Fruit fly (Drosophila melanogaster) whole organism, embryonic: Measurements from ENCODE around the gene CG31926.
A peak's percentile ranks its signal among the peaks of the same experiment; 100 is the strongest.

Experiments
- Adf1 ChIP-seq: fragments of 200-800 bp; sonication (Bioruptor generic); IDR thresholded peaks from 2 replicates; pipeline ENCODE4 v1.3.6; 2022; ENCODE audit warnings: missing biosample characterization, missing genetic modification characterization
- Awh ChIP-seq: fragments of 200-800 bp; sonication (Bioruptor generic); IDR thresholded peaks from 2 replicates; pipeline ENCODE4, ENCODE4 v1.3.6; 2022; ENCODE audit warnings: missing biosample characterization, missing genetic modification characterization
- CG10147 ChIP-seq: fragments of 200-800 bp; sonication (Bioruptor generic); optimal IDR thresholded peaks from 2 replicates; lab custom pipeline; 2019; ENCODE audit warnings: missing biosample characterization, mild to moderate bottlenecking, missing genetic modification characterization, moderate library complexity
- CG10267 ChIP-seq: fragments of 200-800 bp; sonication (Bioruptor generic); optimal IDR thresholded peaks from 2 replicates; lab custom pipeline; 2018; ENCODE audit warnings: missing biosample characterization, mild to moderate bottlenecking, missing genetic modification characterization, moderate library complexity
- CG10462 ChIP-seq: fragments of 200-800 bp; sonication (Bioruptor generic); optimal IDR thresholded peaks from 2 replicates; lab custom pipeline; 2016; ENCODE audit warnings: missing biosample characterization, missing genetic modification characterization
- CG10959 ChIP-seq: fragments of 200-800 bp; sonication (Bioruptor generic); IDR thresholded peaks from 2 replicates; pipeline ENCODE4 v1.3.6; 2022; ENCODE audit warnings: missing biosample characterization, missing genetic modification characterization
- CG12104 ChIP-seq: fragments of 200-800 bp; sonication (Bioruptor generic); optimal IDR thresholded peaks from 3 replicates; lab custom pipeline; 2016; ENCODE audit warnings: missing biosample characterization, missing genetic modification characterization
- CG13123 ChIP-seq: fragments of 200-800 bp; sonication (Bioruptor generic); optimal IDR thresholded peaks from 2 replicates; lab custom pipeline; 2016; ENCODE audit warnings: missing biosample characterization, missing genetic modification characterization
- CG14710 ChIP-seq: fragments of 200-800 bp; sonication (Bioruptor generic); optimal IDR thresholded peaks from 3 replicates; lab custom pipeline; 2019; ENCODE audit warnings: missing biosample characterization, mild to moderate bottlenecking, missing genetic modification characterization, moderate library complexity
- CG1602 ChIP-seq: fragments of 200-800 bp; sonication (Bioruptor generic); optimal IDR thresholded peaks from 3 replicates; lab custom pipeline; 2016; ENCODE audit warnings: missing biosample characterization, missing genetic modification characterization
- CG1603 ChIP-seq: fragments of 200-800 bp; sonication (Bioruptor generic); optimal IDR thresholded peaks from 2 replicates; lab custom pipeline; 2019; ENCODE audit warnings: missing biosample characterization, mild to moderate bottlenecking, missing genetic modification characterization, moderate library complexity
- CG1647 ChIP-seq: fragments of 200-800 bp; sonication (Bioruptor generic); optimal IDR thresholded peaks from 3 replicates; lab custom pipeline; 2016; ENCODE audit warnings: missing biosample characterization, missing genetic modification characterization
- CG17328 ChIP-seq: fragments of 200-800 bp; sonication (Bioruptor generic); IDR thresholded peaks from 2 replicates; pipeline ENCODE4 v1.3.6; 2022; ENCODE audit warnings: missing biosample characterization, missing genetic modification characterization
- CG18011 ChIP-seq: fragments of 200-800 bp; sonication (Bioruptor generic); optimal IDR thresholded peaks from 2 replicates; lab custom pipeline; 2017; ENCODE audit warnings: missing biosample characterization, missing genetic modification characterization, mild to moderate bottlenecking, moderate library complexity, missing genotype
- CG2678 ChIP-seq: fragments of 200-800 bp; sonication (Bioruptor generic); optimal IDR thresholded peaks from 3 replicates; lab custom pipeline; 2019; ENCODE audit warnings: missing biosample characterization, mild to moderate bottlenecking, missing genetic modification characterization, moderate library complexity
- CG30431 ChIP-seq: fragments of 200-800 bp; sonication (Bioruptor generic); optimal IDR thresholded peaks from 2 replicates; lab custom pipeline; 2017; ENCODE audit warnings: missing biosample characterization, missing genetic modification characterization
- CG3995 ChIP-seq: fragments of 200-800 bp; sonication (Bioruptor generic); optimal IDR thresholded peaks from 3 replicates; lab custom pipeline; 2016; ENCODE audit warnings: missing biosample characterization, missing genetic modification characterization
- CG5245 ChIP-seq: fragments of 200-800 bp; sonication (Bioruptor generic); optimal IDR thresholded peaks from 3 replicates; lab custom pipeline; 2016; ENCODE audit warnings: missing biosample characterization, missing genetic modification characterization
- CG6689 ChIP-seq: fragments of 200-800 bp; sonication (Bioruptor generic); IDR thresholded peaks from 2 replicates; pipeline ENCODE4 v1.3.6; 2022; ENCODE audit warnings: missing biosample characterization, missing genetic modification characterization
- CG6765 ChIP-seq: fragments of 200-800 bp; sonication (Bioruptor generic); optimal IDR thresholded peaks from 3 replicates; lab custom pipeline; 2017; ENCODE audit warnings: missing biosample characterization, mild to moderate bottlenecking, missing genetic modification characterization
- CG7786 ChIP-seq: fragments of 200-800 bp; sonication (Bioruptor generic); optimal IDR thresholded peaks from 2 replicates; lab custom pipeline; 2016; ENCODE audit warnings: missing biosample characterization, missing genetic modification characterization
- CG9437 ChIP-seq: fragments of 200-800 bp; sonication (Bioruptor generic); optimal IDR thresholded peaks from 2 replicates; lab custom pipeline; 2018; ENCODE audit warnings: missing biosample characterization, mild to moderate bottlenecking, missing genetic modification characterization
- D19A ChIP-seq: fragments of 200-800 bp; optimal IDR thresholded peaks from 3 replicates; lab custom pipeline; 2019; ENCODE audit warnings: missing biosample characterization, mild to moderate bottlenecking, missing genetic modification characterization, moderate library complexity
- Dll ChIP-seq: fragments of 200-800 bp; sonication (Bioruptor generic); IDR thresholded peaks from 4 replicates; pipeline ENCODE4 v1.3.6; 2022; ENCODE audit warnings: missing biosample characterization, missing genetic modification characterization; ENCODE audit not compliant: partially characterized antibody
- Dp ChIP-seq: fragments of 200-800 bp; sonication (Bioruptor generic); optimal IDR thresholded peaks from 2 replicates; lab custom pipeline; 2018; ENCODE audit warnings: missing biosample characterization, mild to moderate bottlenecking, missing genetic modification characterization, moderate library complexity
- Drgx ChIP-seq: fragments of 200-800 bp; sonication (Bioruptor generic); IDR thresholded peaks from 2 replicates; pipeline ENCODE4 v1.3.6; 2022; ENCODE audit warnings: missing biosample characterization, missing genetic modification characterization
- Hr3 ChIP-seq: fragments of 200-800 bp; sonication (Bioruptor generic); optimal IDR thresholded peaks from 3 replicates; lab custom pipeline; 2016; ENCODE audit warnings: missing biosample characterization, missing genetic modification characterization
- Nf-YA ChIP-seq: fragments of 200-800 bp; sonication (Bioruptor generic); IDR thresholded peaks from 2 replicates; pipeline ENCODE4 v1.3.6; 2022; ENCODE audit warnings: missing biosample characterization, missing genetic modification characterization
- Nf-YC ChIP-seq: fragments of 200-800 bp; optimal IDR thresholded peaks from 3 replicates; lab custom pipeline; 2019; ENCODE audit warnings: missing biosample characterization, mild to moderate bottlenecking, missing genetic modification characterization, moderate library complexity
- PHDP ChIP-seq: fragments of 200-800 bp; sonication (Bioruptor generic); optimal IDR thresholded peaks from 3 replicates; lab custom pipeline; 2018; ENCODE audit warnings: missing biosample characterization, mild to moderate bottlenecking, missing genetic modification characterization, moderate library complexity
- Spps ChIP-seq: fragments of 200-800 bp; sonication (Bioruptor generic); optimal IDR thresholded peaks from 2 replicates; lab custom pipeline; 2018; ENCODE audit warnings: missing biosample characterization, mild to moderate bottlenecking, missing genetic modification characterization
- Xrp1 ChIP-seq: fragments of 200-800 bp; sonication (Bioruptor generic); IDR thresholded peaks from 2 replicates; pipeline ENCODE4 v1.3.6; 2022; ENCODE audit warnings: missing biosample characterization, missing genetic modification characterization
- bbx ChIP-seq: fragments of 200-800 bp; sonication (Bioruptor generic); IDR thresholded peaks from 2 replicates; pipeline ENCODE4 v1.3.6; 2022; ENCODE audit warnings: missing biosample characterization, missing genetic modification characterization; ENCODE audit not compliant: partially characterized antibody
- bsh ChIP-seq, 2 experiments: fragments of 200-800 bp; sonication (Bioruptor generic); optimal IDR thresholded peaks; 2 replicates each; lab custom pipeline; 2017 to 2018; ENCODE audit warnings: mild to moderate bottlenecking in 2 of 2, missing biosample characterization in 2 of 2, missing genetic modification characterization in 2 of 2, moderate library complexity in 1 of 2
- fd96Cb ChIP-seq: fragments of 200-800 bp; sonication (Bioruptor generic); optimal IDR thresholded peaks from 2 replicates; lab custom pipeline; 2018; ENCODE audit warnings: missing biosample characterization, mild to moderate bottlenecking, missing genetic modification characterization, moderate library complexity
- ftz-f1 ChIP-seq: fragments of 200-800 bp; sonication (Bioruptor generic); optimal IDR thresholded peaks from 2 replicates; lab custom pipeline; 2016; ENCODE audit warnings: missing biosample characterization, missing genetic modification characterization
- kah ChIP-seq: fragments of 200-800 bp; sonication (Bioruptor generic); optimal IDR thresholded peaks from 2 replicates; lab custom pipeline; 2018; ENCODE audit warnings: missing biosample characterization, mild to moderate bottlenecking, missing genetic modification characterization
- klu ChIP-seq: fragments of 200-800 bp; sonication (Bioruptor generic); IDR thresholded peaks from 2 replicates; pipeline ENCODE4 v1.3.6; 2022; ENCODE audit warnings: missing biosample characterization, missing genetic modification characterization
- knrl ChIP-seq: fragments of 200-800 bp; sonication (Bioruptor generic); IDR thresholded peaks from 3 replicates; pipeline ENCODE4 v1.3.6; 2022; ENCODE audit warnings: missing biosample characterization, missing genetic modification characterization; ENCODE audit not compliant: partially characterized antibody
- lov ChIP-seq, 2 experiments: fragments of 200-800 bp in 1 of 2; fragments of >200 bp in 1 of 2; sonication (Bioruptor generic) in 1 of 2; IDR thresholded peaks in 1 of 2; optimal IDR thresholded peaks in 1 of 2; 2 replicates in 1 of 2; 3 replicates in 1 of 2; pipeline versions ENCODE4 v1.3.6 to Lab custom; 2017 to 2022; ENCODE audit warnings: missing biosample characterization in 1 of 2, missing genetic modification characterization in 1 of 2
- mirr ChIP-seq: fragments of 200-800 bp; sonication (Bioruptor generic); optimal IDR thresholded peaks from 3 replicates; lab custom pipeline; 2018; ENCODE audit warnings: missing biosample characterization, mild to moderate bottlenecking, missing genetic modification characterization
- nerfin-1 ChIP-seq: fragments of 200-800 bp; sonication (Bioruptor generic); optimal IDR thresholded peaks from 3 replicates; lab custom pipeline; 2019; ENCODE audit warnings: missing biosample characterization, mild to moderate bottlenecking, missing genetic modification characterization, moderate library complexity
- otp ChIP-seq: fragments of 200-800 bp; sonication (Bioruptor generic); IDR thresholded peaks from 3 replicates; pipeline ENCODE4, ENCODE4 v1.3.6; 2022; ENCODE audit warnings: missing biosample characterization, missing genetic modification characterization
- prd ChIP-seq, 3 experiments: fragments of >200 bp in 2 of 3; fragments of 200-800 bp in 1 of 3; sonication (Bioruptor generic) in 1 of 3; optimal IDR thresholded peaks in 2 of 3; IDR thresholded peaks in 1 of 3; 2 replicates in 2 of 3; 3 replicates in 1 of 3; pipeline versions ENCODE4 v1.3.6 to Lab custom; 2017 to 2022; ENCODE audit warnings: missing biosample characterization in 1 of 3, missing genetic modification characterization in 1 of 3
- rib ChIP-seq: fragments of 200-800 bp; sonication (Bioruptor generic); IDR thresholded peaks from 2 replicates; pipeline ENCODE4 v1.3.6; 2022; ENCODE audit warnings: missing biosample characterization, missing genetic modification characterization
- sens ChIP-seq: fragments of 200-800 bp; sonication (Bioruptor generic); peaks from one replicate; lab custom pipeline; 2016; ENCODE audit warnings: missing biosample characterization, missing genetic modification characterization
- ssp ChIP-seq: fragments of 200-800 bp; sonication (Bioruptor generic); IDR thresholded peaks from 2 replicates; pipeline ENCODE4 v1.3.6; 2022; ENCODE audit warnings: missing biosample characterization, missing genetic modification characterization
- unpg ChIP-seq: fragments of 200-800 bp; sonication (Bioruptor generic); optimal IDR thresholded peaks from 3 replicates; lab custom pipeline; 2018; ENCODE audit warnings: missing biosample characterization, mild to moderate bottlenecking, missing genetic modification characterization, moderate library complexity
- zen ChIP-seq: fragments of 200-800 bp; sonication (Bioruptor generic); optimal IDR thresholded peaks from 3 replicates; lab custom pipeline; 2018; ENCODE audit warnings: missing biosample characterization, mild to moderate bottlenecking, missing genetic modification characterization, moderate library complexity
- zfh2 ChIP-seq: fragments of 200-800 bp; sonication (Bioruptor generic); optimal IDR thresholded peaks from 2 replicates; lab custom pipeline; 2016; ENCODE audit warnings: missing biosample characterization, missing genetic modification characterization

The CG31926 gene

dm6 chr2L:1456822-1457221 is 38.4 kb upstream of the CG31926 start (continued):
- TF ChIP-seq Nf-YC (tag; lab: Kevin White, UChicago) (no peak), CG10147 (GFP tag; lab: Kevin White, UChicago) (no peak), CG1602 (no peak), bsh (GFP tag; optimal IDR thresholded peaks at IDR 0.05; lab: Kevin White, UChicago) (peak; percentile 28 to 33), unpg (GFP tag; lab: Kevin White, UChicago) (peak; percentile 21), CG3995 (no peak), kah (GFP tag; lab: Kevin White, UChicago) (no peak), Xrp1 (peak; percentile 65), klu (GFP tag; lab: Robert Waterston, UW) (no peak), mirr (no peak), lov (optimal IDR thresholded peaks at IDR 0.05; lab: Kevin White, UChicago) (no peak), lov (GFP tag; IDR thresholded peaks at IDR 0.05; lab: Robert Waterston, UW) (no peak; the same call in 2 of the 3 replicates), CG6689 (GFP tag; lab: Robert Waterston, UW) (peak; percentile 42; the same call in 1 of the 2 replicates), zen (peak; percentile 72), CG14710 (tag; lab: Kevin White, UChicago) (peak; percentile 24), D19A (no peak), Nf-YA (GFP tag; lab: Robert Waterston, UW) (no peak), Dll (GFP tag; lab: Robert Waterston, UW) (no peak), rib (GFP tag; lab: Robert Waterston, UW) (no peak), CG12104 (GFP tag; lab: Kevin White, UChicago) (no peak), CG13123 (GFP tag; lab: Kevin White, UChicago) (no peak), CG18011 (no peak), sens (peak; percentile 87), Awh (no peak), CG2678 (tag; lab: Kevin White, UChicago) (no peak), Adf1 (GFP tag; lab: Robert Waterston, UW) (no peak), Spps (tag; lab: Kevin White, UChicago) (no peak), fd96Cb (peak; percentile 16), CG1647 (GFP tag; lab: Kevin White, UChicago) (no peak), CG9437 (GFP tag; lab: Kevin White, UChicago) (no peak), CG7786 (no peak), Drgx (peak; percentile 57), ssp (0 out of 2 replicates have a peak, but pooled peaks have one; percentile 14), CG10959 (GFP tag; lab: Robert Waterston, UW) (no peak), CG17328 (peak; percentile 43; the same call in 1 of the 2 replicates), Hr3 (GFP tag; lab: Kevin White, UChicago) (no peak), PHDP (no peak), otp (GFP tag; lab: Robert Waterston, UW) (no peak), CG1603 (tag; lab: Kevin White, UChicago) (peak; percentile 7), nerfin-1 (tag; lab: Kevin White, UChicago) (no peak), knrl (GFP tag; lab: Robert Waterston, UW) (no peak), CG10267 (tag; lab: Kevin White, UChicago) (no peak), CG5245 (GFP tag; lab: Kevin White, UChicago) (no peak), CG10462 (no peak), CG30431 (no peak), CG6765 (GFP tag; lab: Kevin White, UChicago) (no peak), zfh2 (no peak), ftz-f1 (GFP tag; lab: Kevin White, UChicago) (no peak), prd (optimal IDR thresholded peaks at IDR 0.05; lab: Kevin White, UChicago) (no peak), prd (GFP tag; IDR thresholded peaks at IDR 0.05; lab: Robert Waterston, UW) (peak; percentile 82; the same call in 2 of the 3 replicates), bbx (GFP tag; lab: Robert Waterston, UW) (no peak), Dp (GFP tag; lab: Kevin White, UChicago) (no peak)
